Worm (Caenorhabditis elegans): ENCODE results near the gene glc-3.

DNA sequence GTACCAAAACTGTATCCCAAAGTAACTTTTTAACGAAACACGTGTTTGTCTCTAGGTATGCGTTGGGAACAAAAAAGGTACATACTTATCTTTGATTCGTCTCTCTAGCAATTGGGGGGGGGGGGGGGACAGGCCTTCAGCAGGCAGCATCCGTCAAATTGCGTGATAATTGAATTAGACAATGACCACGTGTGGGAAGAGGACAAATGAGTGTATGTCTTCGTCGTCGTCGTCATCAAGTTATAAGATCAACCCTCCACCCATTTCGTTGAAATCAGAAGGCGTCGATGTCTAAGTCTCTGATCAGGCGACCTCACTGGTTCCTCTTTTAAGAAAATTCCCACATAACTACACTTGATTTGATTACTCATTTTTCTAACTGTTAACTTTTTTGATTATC is 42.8 kb downstream of the glc-3 start, which contains the start of gene F08F3.4:
- no peak for TF ChIP-seq ztf-23 (GFP tag; IDR thresholded peaks at IDR 0.05)
- no peak for TF ChIP-seq med-1 (GFP tag; optimal IDR thresholded peaks at IDR 0.05; ENCODE audit: insufficient read depth)
- TF ChIP-seq ref-1 (GFP tag; conservative IDR thresholded peaks at IDR 0.05): no peak
- no peak for TF ChIP-seq klf-2 (GFP tag; conservative IDR thresholded peaks at IDR 0.05)
- TF ChIP-seq flt-1 (GFP tag; IDR thresholded peaks at IDR 0.05): no peak
- TF ChIP-seq ztf-29 (GFP tag; IDR thresholded peaks at IDR 0.05): no peak
- TF ChIP-seq tab-1 (GFP tag; IDR thresholded peaks at IDR 0.05): no peak
- TF ChIP-seq T22C8.4 (GFP tag; IDR thresholded peaks at IDR 0.05): no peak
